Worm (Caenorhabditis elegans) whole organism, L4 larva: ENCODE results near the gene B0416.10.

Experiments
- D1046.2 ChIP-seq: fragments of 200-800 bp; sonication (Bioruptor generic); IDR thresholded peaks from 2 replicates; pipeline ENCODE4 v1.3.6; 2022; ENCODE audit warnings: missing genetic modification characterization, missing compliant biosample characterization
- F10B5.3 ChIP-seq: sonication (generic microtip); optimal IDR thresholded peaks from 2 replicates; lab custom pipeline; 2016; ENCODE audit warnings: mild to moderate bottlenecking, missing genetic modification characterization, missing compliant biosample characterization
- F37D6.2 ChIP-seq: sonication (generic microtip); optimal IDR thresholded peaks from 2 replicates; lab custom pipeline; 2016; ENCODE audit warnings: mild to moderate bottlenecking, missing genetic modification characterization, missing compliant biosample characterization
- F49E8.2 ChIP-seq: sonication (generic microtip); optimal IDR thresholded peaks from 2 replicates; lab custom pipeline; 2016; ENCODE audit warnings: missing compliant biosample characterization, mild to moderate bottlenecking, missing genetic modification characterization, borderline replicate concordance
- T20F7.1 ChIP-seq: fragments of 200-800 bp; sonication (Bioruptor generic); optimal IDR thresholded peaks from 2 replicates; lab custom pipeline; 2018; ENCODE audit warnings: mild to moderate bottlenecking, missing genetic modification characterization, missing compliant biosample characterization
- T26A8.4 ChIP-seq: fragments of 200-800 bp; sonication (Bioruptor generic); IDR thresholded peaks from 2 replicates; pipeline ENCODE4 v1.3.6; 2022; ENCODE audit warnings: missing genetic modification characterization, missing compliant biosample characterization
- Y105C5A.15 ChIP-seq: fragments of 200-800 bp; sonication (Bioruptor generic); IDR thresholded peaks from 2 replicates; pipeline ENCODE4 v1.3.6; 2022; ENCODE audit warnings: missing genetic modification characterization, missing compliant biosample characterization
- Y48G9A.11 ChIP-seq: fragments of 200-800 bp; sonication (Bioruptor generic); IDR thresholded peaks from 2 replicates; pipeline ENCODE4 v1.3.6; 2022; ENCODE audit warnings: missing genetic modification reagents, missing genetic modification characterization, missing compliant biosample characterization
- Y5F2A.4 ChIP-seq: fragments of 200-800 bp; sonication (Bioruptor generic); optimal IDR thresholded peaks from 2 replicates; lab custom pipeline; 2018; ENCODE audit warnings: mild to moderate bottlenecking, missing genetic modification characterization, missing compliant biosample characterization
- ZK546.5 ChIP-seq, 2 experiments: sonication (generic microtip); optimal IDR thresholded peaks; 2 replicates each; lab custom pipeline; 2017; ENCODE audit warnings: missing biosample characterization in 2 of 2, missing genetic modification characterization in 2 of 2
- ama-1 ChIP-seq: fragments of 150-350 bp; optimal IDR thresholded peaks from 2 replicates; lab custom pipeline; 2014; ENCODE audit warnings: inconsistent platforms, mixed read lengths
- ceh-44 ChIP-seq: fragments of 200-800 bp; sonication (Bioruptor generic); IDR thresholded peaks from 2 replicates; pipeline ENCODE4 v1.3.6; 2022; ENCODE audit warnings: missing genetic modification reagents, missing genetic modification characterization, missing compliant biosample characterization
- ceh-62 ChIP-seq: sonication (generic microtip); optimal IDR thresholded peaks from 2 replicates; lab custom pipeline; 2017; ENCODE audit warnings: missing biosample characterization, missing genetic modification characterization
- ces-1 ChIP-seq: fragments of 150-350 bp; sonication (generic microtip); optimal IDR thresholded peaks from 4 replicates; lab custom pipeline; 2014; ENCODE audit warnings: missing biosample characterization, missing genetic modification reagents, missing genetic modification characterization
- cey-2 ChIP-seq: sonication (generic microtip); optimal IDR thresholded peaks from 3 replicates; lab custom pipeline; 2017; ENCODE audit warnings: missing genetic modification characterization, mild to moderate bottlenecking, missing compliant biosample characterization, antibody characterized with exemption, borderline replicate concordance; ENCODE audit not compliant: insufficient read depth
- daf-12 ChIP-seq: fragments of 150-350 bp; optimal IDR thresholded peaks from 2 replicates; lab custom pipeline; 2014; ENCODE audit warnings: missing biosample characterization, missing genetic modification reagents, missing genetic modification characterization
- daf-19 ChIP-seq: fragments of 200-800 bp; sonication (Bioruptor generic); conservative IDR thresholded peaks from 2 replicates; pipeline ENCODE4 v1.3.6; 2022; ENCODE audit warnings: missing genetic modification characterization, missing compliant biosample characterization
- egl-43 ChIP-seq: fragments of 200-800 bp; sonication (Bioruptor generic); IDR thresholded peaks from 2 replicates; pipeline ENCODE4 v1.3.6; 2022; ENCODE audit warnings: missing genetic modification reagents, missing genetic modification characterization, missing compliant biosample characterization
- hlh-11 ChIP-seq: fragments of 200-800 bp; sonication (Bioruptor generic); optimal IDR thresholded peaks from 2 replicates; lab custom pipeline; 2018; ENCODE audit warnings: mild to moderate bottlenecking, missing genetic modification characterization, missing compliant biosample characterization
- jun-1 ChIP-seq: fragments of 150-350 bp; optimal IDR thresholded peaks from 2 replicates; lab custom pipeline; 2014; ENCODE audit warnings: missing biosample characterization, missing genetic modification reagents, missing genetic modification characterization
- lin-1 ChIP-seq: fragments of 200-800 bp; sonication (Bioruptor generic); IDR thresholded peaks from 2 replicates; pipeline ENCODE4 v1.3.6; 2022; ENCODE audit warnings: missing genetic modification reagents, missing genetic modification characterization, missing compliant biosample characterization
- lin-15B ChIP-seq: fragments of 150-350 bp; sonication (generic microtip); optimal IDR thresholded peaks from 3 replicates; lab custom pipeline; 2014; ENCODE audit warnings: missing biosample characterization, missing genetic modification characterization
- lsy-2 ChIP-seq, 2 experiments: fragments of 150-350 bp in 1 of 2; sonication (generic microtip) in 1 of 2; optimal IDR thresholded peaks; 2 replicates each; lab custom pipeline; 2014 to 2017; ENCODE audit warnings: missing biosample characterization in 2 of 2, missing genetic modification characterization in 2 of 2
- madf-5 ChIP-seq, 2 experiments: fragments of 200-800 bp; sonication (Bioruptor generic); IDR thresholded peaks; 2 replicates each; pipeline ENCODE4 v1.3.6; 2022; ENCODE audit warnings: missing compliant biosample characterization in 2 of 2, missing genetic modification characterization in 2 of 2
- madf-9 ChIP-seq: fragments of 200-800 bp; sonication (Bioruptor generic); conservative IDR thresholded peaks from 2 replicates; pipeline ENCODE4 v1.3.6; 2022; ENCODE audit warnings: missing genetic modification reagents, missing genetic modification characterization, missing compliant biosample characterization
- mxl-2 ChIP-seq: fragments of 200-800 bp; sonication (Bioruptor generic); conservative IDR thresholded peaks from 2 replicates; pipeline ENCODE4 v1.3.6; 2022; ENCODE audit warnings: missing genetic modification reagents, missing genetic modification characterization, missing compliant biosample characterization
- mxl-3 ChIP-seq: fragments of 200-800 bp; sonication (Bioruptor generic); optimal IDR thresholded peaks from 2 replicates; lab custom pipeline; 2018; ENCODE audit warnings: mild to moderate bottlenecking, missing genetic modification characterization, missing compliant biosample characterization
- nhr-10 ChIP-seq: fragments of 150-350 bp; optimal IDR thresholded peaks from 2 replicates; lab custom pipeline; 2014; ENCODE audit warnings: missing biosample characterization, missing genetic modification characterization
- nhr-102 ChIP-seq: sonication (generic microtip); optimal IDR thresholded peaks from 2 replicates; lab custom pipeline; 2016; ENCODE audit warnings: mild to moderate bottlenecking, missing genetic modification characterization, moderate library complexity, missing compliant biosample characterization
- nhr-237 ChIP-seq: sonication (generic microtip); optimal IDR thresholded peaks from 2 replicates; lab custom pipeline; 2017; ENCODE audit warnings: missing biosample characterization, missing genetic modification characterization
- nhr-48 ChIP-seq: sonication (generic microtip); optimal IDR thresholded peaks from 2 replicates; lab custom pipeline; 2016; ENCODE audit warnings: mild to moderate bottlenecking, missing genetic modification characterization, missing compliant biosample characterization
- nhr-6 ChIP-seq: fragments of 150-350 bp; optimal IDR thresholded peaks from 2 replicates; lab custom pipeline; 2014; ENCODE audit warnings: missing biosample characterization, missing genetic modification characterization
- nhr-76 ChIP-seq: fragments of 150-350 bp; optimal IDR thresholded peaks from 2 replicates; lab custom pipeline; 2014; ENCODE audit warnings: missing biosample characterization, missing genetic modification characterization
- set-16 ChIP-seq: fragments of 200-800 bp; sonication (Bioruptor generic); IDR thresholded peaks from 2 replicates; pipeline ENCODE4 v1.3.6; 2022; ENCODE audit warnings: missing genetic modification reagents, missing genetic modification characterization, missing compliant biosample characterization
- snpc-1.2 ChIP-seq: fragments of 200-800 bp; sonication (Bioruptor generic); IDR thresholded peaks from 2 replicates; pipeline ENCODE4 v1.3.6; 2022; ENCODE audit warnings: missing genetic modification reagents, missing genetic modification characterization, missing compliant biosample characterization
- snpc-4 ChIP-seq: fragments of 150-350 bp; optimal IDR thresholded peaks from 2 replicates; lab custom pipeline; 2014; ENCODE audit warnings: missing biosample characterization, missing genetic modification characterization
- spr-1 ChIP-seq: sonication (generic microtip); optimal IDR thresholded peaks from 2 replicates; lab custom pipeline; 2016; ENCODE audit warnings: mild to moderate bottlenecking, missing genetic modification characterization, missing compliant biosample characterization
- spr-3 ChIP-seq: fragments of 200-800 bp; sonication (Bioruptor generic); optimal IDR thresholded peaks from 2 replicates; lab custom pipeline; 2018; ENCODE audit warnings: mild to moderate bottlenecking, missing genetic modification characterization, missing compliant biosample characterization
- vab-7 ChIP-seq: fragments of 200-800 bp; sonication (Bioruptor generic); IDR thresholded peaks from 2 replicates; pipeline ENCODE4 v1.3.6; 2022; ENCODE audit warnings: missing genetic modification reagents, missing genetic modification characterization, missing compliant biosample characterization
- zag-1 ChIP-seq: fragments of 150-350 bp; optimal IDR thresholded peaks from 2 replicates; lab custom pipeline; 2014; ENCODE audit warnings: missing biosample characterization, missing genetic modification characterization
- zfp-3 ChIP-seq: fragments of 200-800 bp; sonication (Bioruptor generic); conservative IDR thresholded peaks from 2 replicates; pipeline ENCODE4 v1.3.6; 2022; ENCODE audit warnings: missing genetic modification reagents, missing genetic modification characterization, missing compliant biosample characterization
- zip-11 ChIP-seq: fragments of 200-800 bp; sonication (Bioruptor generic); IDR thresholded peaks from 2 replicates; pipeline ENCODE4 v1.3.6; 2022; ENCODE audit warnings: missing genetic modification characterization, missing compliant biosample characterization

Gene B0416.10

DNA sequence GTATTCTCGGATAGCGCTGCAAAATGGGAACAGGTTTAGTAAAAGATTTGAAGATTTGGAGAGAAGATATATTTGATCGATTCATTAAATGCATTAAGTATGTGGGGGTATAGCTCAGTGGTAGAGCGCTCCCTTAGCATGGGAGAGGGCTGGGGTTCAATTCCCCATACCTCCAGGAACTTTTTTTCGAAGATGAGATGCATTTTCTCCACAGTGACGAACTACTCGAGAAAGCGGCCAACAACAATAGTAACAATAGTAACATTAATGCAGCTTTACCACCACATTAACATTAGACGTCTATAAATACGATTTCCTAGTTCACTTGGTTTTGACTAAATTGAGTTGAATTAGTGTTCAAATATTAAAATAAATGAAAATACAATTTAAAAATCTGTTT lies 36.8 kb downstream of the B0416.10 start (continued):
- TF ChIP-seq spr-3 (GFP tag; lab: Kevin White, UChicago) (no peak), zag-1 (tag; lab: Kevin White, UChicago) (no peak), ces-1 (GFP tag; lab: Kevin White, UChicago) (no peak), zip-11 (GFP tag; lab: Robert Waterston, UW) (0 out of 2 replicates have a peak, but pooled peaks have one; percentile 54), mxl-2 (GFP tag; lab: Robert Waterston, UW) (no peak), F10B5.3 (tag; lab: Kevin White, UChicago) (peak; percentile 38), ceh-62 (tag; lab: Kevin White, UChicago) (no peak), nhr-76 (tag; lab: Kevin White, UChicago) (no peak), lin-1 (GFP tag; lab: Robert Waterston, UW) (no peak), ama-1 (lab: Kevin White, UChicago) (no peak), madf-5 (GFP tag; IDR thresholded peaks at IDR 0.05; lab: Robert Waterston, UW) (no peak)

DNA sequence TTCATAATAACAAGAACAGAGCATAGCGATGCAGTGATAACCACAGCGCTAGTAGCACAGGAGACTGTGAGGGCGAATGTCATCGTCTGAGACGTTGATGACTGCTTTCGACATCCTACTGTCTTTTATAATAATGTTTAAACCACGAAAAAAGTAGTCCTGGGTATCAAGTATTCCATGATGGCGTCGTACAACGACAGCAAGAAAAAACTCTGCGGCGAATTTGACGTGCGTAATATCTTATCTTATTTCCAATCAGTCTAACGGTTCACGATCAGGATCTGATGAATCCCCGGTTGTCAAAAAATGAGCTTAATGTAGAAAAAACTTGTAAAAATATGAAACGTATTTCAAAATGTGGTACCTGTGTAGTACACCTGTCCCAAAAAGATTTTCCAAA lies 40.0 kb downstream of the B0416.10 start, which contains the start of gene col-175:
Gene col-175 (minus strand): TSS at position 101 of the 400 bp plus-strand sequence.
- TF ChIP-seq zag-1 (tag; lab: Kevin White, UChicago): no peak
- no peak for TF ChIP-seq F37D6.2 (tag; lab: Kevin White, UChicago)
- TF ChIP-seq egl-43: no peak
- TF ChIP-seq snpc-1.2 (GFP tag; lab: Robert Waterston, UW): no peak
- no peak for TF ChIP-seq nhr-48 (tag; lab: Kevin White, UChicago)
- no peak for TF ChIP-seq vab-7 (GFP tag; lab: Robert Waterston, UW)
- no peak for TF ChIP-seq madf-9 (GFP tag; lab: Robert Waterston, UW)
- no peak for TF ChIP-seq zfp-3 (GFP tag; lab: Robert Waterston, UW)
- no peak for TF ChIP-seq spr-1 (tag; lab: Kevin White, UChicago)
- no peak for TF ChIP-seq mxl-3
- no peak for TF ChIP-seq Y105C5A.15 (GFP tag; lab: Robert Waterston, UW)
- no peak for TF ChIP-seq Y48G9A.11
- no peak for TF ChIP-seq lsy-2 (tag; optimal IDR thresholded peaks at IDR 0.05; lab: Kevin White, UChicago)
- TF ChIP-seq ZK546.5 (tag; optimal IDR thresholded peaks at IDR 0.05; lab: Kevin White, UChicago): no peak
- TF ChIP-seq F49E8.2 (tag; lab: Kevin White, UChicago): no peak

DNA sequence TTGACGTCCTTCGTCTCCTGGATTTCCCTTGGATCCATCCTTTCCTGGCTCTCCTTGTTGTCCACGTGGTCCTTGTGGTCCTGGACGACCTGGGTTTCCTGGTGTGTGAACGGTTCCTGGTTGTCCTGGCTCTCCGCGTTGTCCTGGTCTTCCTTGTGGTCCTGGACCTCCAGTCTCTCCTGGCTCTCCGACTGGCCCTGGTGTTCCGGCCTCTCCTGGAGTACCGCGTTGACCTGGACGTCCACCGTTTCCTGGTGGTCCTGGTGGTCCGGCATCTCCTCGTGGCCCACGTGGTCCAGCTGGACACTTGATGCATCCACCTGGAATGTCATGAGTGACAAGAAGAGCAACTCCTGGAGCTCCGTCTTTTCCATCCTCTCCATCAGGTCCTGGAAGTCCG lies 40.7 kb downstream of the B0416.10 start:
- no peak for TF ChIP-seq D1046.2 (GFP tag; lab: Robert Waterston, UW)
- TF ChIP-seq Y5F2A.4 (GFP tag; lab: Kevin White, UChicago): peak; percentile 4
- TF ChIP-seq jun-1 (tag; lab: Kevin White, UChicago): no peak
- TF ChIP-seq nhr-237 (tag; lab: Kevin White, UChicago): no peak
- TF ChIP-seq zfp-3 (GFP tag; lab: Robert Waterston, UW): no peak
- TF ChIP-seq cey-2 (tag; lab: Kevin White, UChicago): no peak
- TF ChIP-seq F37D6.2 (tag; lab: Kevin White, UChicago): no peak
- no peak for TF ChIP-seq nhr-6 (tag; lab: Kevin White, UChicago)
- TF ChIP-seq lin-15B (tag; lab: Kevin White, UChicago): no peak
- TF ChIP-seq T20F7.1: no peak
- no peak for TF ChIP-seq Y105C5A.15 (GFP tag; lab: Robert Waterston, UW)
- no peak for TF ChIP-seq daf-19 (GFP tag; lab: Robert Waterston, UW)
- TF ChIP-seq nhr-10: no peak
- TF ChIP-seq mxl-3: peak; percentile 5
- peak; percentile 49 for TF ChIP-seq nhr-102 (tag; lab: Kevin White, UChicago)
- no peak for TF ChIP-seq ces-1 (GFP tag; lab: Kevin White, UChicago)
- peak; percentile 94 for TF ChIP-seq set-16 (GFP tag; lab: Robert Waterston, UW)
- TF ChIP-seq nhr-48 (tag; lab: Kevin White, UChicago): peak; percentile 22
- TF ChIP-seq ceh-44 (GFP tag; lab: Robert Waterston, UW): no peak
- no peak for TF ChIP-seq snpc-4
- no peak for TF ChIP-seq nhr-76 (tag; lab: Kevin White, UChicago)
- TF ChIP-seq daf-12 (tag; lab: Kevin White, UChicago): no peak
- peak; percentile 57 for TF ChIP-seq T26A8.4 (GFP tag; lab: Robert Waterston, UW)
- peak; percentile 27 for TF ChIP-seq spr-1 (tag; lab: Kevin White, UChicago)
- TF ChIP-seq hlh-11 (tag; lab: Kevin White, UChicago): no peak
